Fruit fly (Drosophila melanogaster) Kc167 (cell line): ENCODE results near the gene Tpc1.

Experiments
- Myc ChIP-seq: fragments of >200 bp; optimal IDR thresholded peaks from 2 replicates; lab custom pipeline; 2017; ENCODE audit warnings: missing external identifiers
- psq ChIP-seq: fragments of >200 bp; optimal IDR thresholded peaks from 2 replicates; lab custom pipeline; 2017; ENCODE audit warnings: missing external identifiers
- ttk ChIP-seq: sonication (Bioruptor generic); optimal IDR thresholded peaks from 2 replicates; lab custom pipeline; 2017; ENCODE audit warnings: missing external identifiers

DNA sequence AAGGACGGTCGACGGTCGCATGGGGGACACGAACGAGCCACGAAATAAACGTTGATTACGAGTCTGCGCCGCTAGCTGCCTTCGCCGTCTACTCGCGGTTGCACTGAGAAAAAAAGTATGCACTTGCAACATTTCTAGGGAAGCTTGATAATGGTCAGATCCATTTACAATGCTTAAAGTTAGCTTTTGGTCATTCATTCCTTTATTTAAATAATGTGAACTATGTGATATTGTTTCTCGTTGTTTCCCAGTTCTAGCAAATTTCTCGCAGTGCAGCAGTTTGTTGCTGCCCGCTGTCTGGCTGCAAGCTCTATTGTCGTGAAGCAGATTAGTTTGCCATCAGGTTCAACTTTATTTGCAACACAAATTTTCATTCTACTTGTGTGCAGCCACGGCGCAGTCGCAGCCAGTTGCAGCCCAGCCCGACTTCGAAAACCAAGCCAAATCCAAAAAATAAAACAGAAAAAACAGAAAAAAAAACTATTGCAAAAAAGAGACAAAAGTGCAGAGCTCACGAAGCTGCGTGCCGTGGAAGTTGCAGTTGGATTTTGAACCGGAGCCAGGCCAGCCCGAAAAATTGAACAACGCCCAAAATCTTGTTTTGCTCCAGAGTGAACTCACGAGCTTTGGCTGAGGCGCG is 49.3 kb downstream of the Tpc1 start:
- TF ChIP-seq psq (no peak), ttk (lab: Kevin White, UChicago) (no peak), Myc (no peak)
